Worm (Caenorhabditis elegans) whole organism, L2 larva: ENCODE results near the gene sax-7.

Source experiments
- C34F6.9 ChIP-seq: fragments of 150-350 bp; optimal IDR thresholded peaks from 2 replicates; lab custom pipeline; 2014; ENCODE audit warnings: missing biosample characterization, missing genetic modification characterization
- Y55F3AM.14 ChIP-seq: fragments of 200-800 bp; sonication (Bioruptor generic); optimal IDR thresholded peaks from 2 replicates; lab custom pipeline; 2018; ENCODE audit warnings: mild to moderate bottlenecking, missing genetic modification characterization, missing compliant biosample characterization
- ZK546.5 ChIP-seq: sonication (generic microtip); optimal IDR thresholded peaks from 2 replicates; lab custom pipeline; 2017; ENCODE audit warnings: missing biosample characterization, missing genetic modification characterization
- alr-1 ChIP-seq: fragments of 150-350 bp; optimal IDR thresholded peaks from 2 replicates; lab custom pipeline; 2014; ENCODE audit warnings: missing biosample characterization, missing genetic modification characterization
- aly-2 ChIP-seq: fragments of 150-350 bp; optimal IDR thresholded peaks from 2 replicates; lab custom pipeline; 2014; ENCODE audit warnings: missing biosample characterization, missing genetic modification characterization
- blmp-1 ChIP-seq: sonication (generic microtip); optimal IDR thresholded peaks from 2 replicates; lab custom pipeline; 2017; ENCODE audit warnings: missing genetic modification characterization, mild to moderate bottlenecking, missing compliant biosample characterization, antibody characterized with exemption, moderate library complexity; ENCODE audit not compliant: insufficient read depth
- ceh-16 ChIP-seq: fragments of 150-350 bp; optimal IDR thresholded peaks from 2 replicates; lab custom pipeline; 2014; ENCODE audit warnings: missing biosample characterization, missing genetic modification characterization
- ceh-82 ChIP-seq: fragments of 150-350 bp; optimal IDR thresholded peaks from 2 replicates; lab custom pipeline; 2014; ENCODE audit warnings: missing biosample characterization, missing genetic modification characterization
- crh-2 ChIP-seq: sonication (generic microtip); optimal IDR thresholded peaks from 2 replicates; lab custom pipeline; 2017; ENCODE audit warnings: missing biosample characterization, missing genetic modification characterization
- egl-27 ChIP-seq: sonication (generic microtip); optimal IDR thresholded peaks from 3 replicates; lab custom pipeline; 2017; ENCODE audit warnings: missing biosample characterization, missing genetic modification reagents, missing genetic modification characterization
- elt-1 ChIP-seq: fragments of 150-350 bp; optimal IDR thresholded peaks from 2 replicates; lab custom pipeline; 2014; ENCODE audit warnings: missing biosample characterization, missing genetic modification characterization
- elt-3 ChIP-seq: sonication (generic microtip); optimal IDR thresholded peaks from 2 replicates; lab custom pipeline; 2017; ENCODE audit warnings: missing biosample characterization, missing genetic modification characterization
- fos-1 ChIP-seq: fragments of 150-350 bp; optimal IDR thresholded peaks from 2 replicates; lab custom pipeline; 2014; ENCODE audit warnings: missing biosample characterization, missing genetic modification characterization
- gmeb-1 ChIP-seq: fragments of 150-350 bp; optimal IDR thresholded peaks from 2 replicates; lab custom pipeline; 2014; ENCODE audit warnings: missing biosample characterization, missing genetic modification characterization
- lin-11 ChIP-seq: fragments of 150-350 bp; sonication (generic microtip); optimal IDR thresholded peaks from 2 replicates; lab custom pipeline; 2014; ENCODE audit warnings: missing biosample characterization, missing genetic modification characterization, inconsistent platforms, mixed read lengths
- lin-39 ChIP-seq: fragments of 150-350 bp; optimal IDR thresholded peaks from 2 replicates; lab custom pipeline; 2014; ENCODE audit warnings: missing biosample characterization, missing genetic modification reagents, missing genetic modification characterization
- mab-5 ChIP-seq: fragments of 150-350 bp; optimal IDR thresholded peaks from 2 replicates; lab custom pipeline; 2014; ENCODE audit warnings: missing biosample characterization, missing genetic modification characterization
- mbf-1 ChIP-seq: sonication (generic microtip); optimal IDR thresholded peaks from 2 replicates; lab custom pipeline; 2017; ENCODE audit warnings: missing biosample characterization, missing genetic modification characterization
- mdl-1 ChIP-seq, 2 experiments: fragments of 150-350 bp in 1 of 2; sonication (generic microtip) in 1 of 2; optimal IDR thresholded peaks; 2 replicates each; lab custom pipeline; 2017; ENCODE audit warnings: missing biosample characterization in 2 of 2, missing genetic modification characterization in 2 of 2
- nhr-10 ChIP-seq: sonication (generic microtip); optimal IDR thresholded peaks from 2 replicates; lab custom pipeline; 2017; ENCODE audit warnings: missing biosample characterization, missing genetic modification characterization
- nhr-11 ChIP-seq: fragments of 150-350 bp; optimal IDR thresholded peaks from 2 replicates; lab custom pipeline; 2014; ENCODE audit warnings: missing biosample characterization, missing genetic modification characterization
- nhr-12 ChIP-seq: fragments of 150-350 bp; optimal IDR thresholded peaks from 2 replicates; lab custom pipeline; 2014; ENCODE audit warnings: missing biosample characterization, missing genetic modification characterization
- nhr-129 ChIP-seq: fragments of 150-350 bp; optimal IDR thresholded peaks from 2 replicates; lab custom pipeline; 2014; ENCODE audit warnings: missing biosample characterization, missing genetic modification characterization
- nhr-21 ChIP-seq: fragments of 150-350 bp; optimal IDR thresholded peaks from 2 replicates; lab custom pipeline; 2014; ENCODE audit warnings: missing biosample characterization, missing genetic modification characterization
- nhr-23 ChIP-seq: fragments of 150-350 bp; optimal IDR thresholded peaks from 2 replicates; lab custom pipeline; 2014; ENCODE audit warnings: missing biosample characterization, missing genetic modification reagents, missing genetic modification characterization
- nhr-25 ChIP-seq: fragments of 150-350 bp; sonication (generic microtip); optimal IDR thresholded peaks from 3 replicates; lab custom pipeline; 2014; ENCODE audit warnings: missing biosample characterization, missing genetic modification characterization
- nhr-6 ChIP-seq: fragments of 150-350 bp; optimal IDR thresholded peaks from 2 replicates; lab custom pipeline; 2014; ENCODE audit warnings: missing biosample characterization, missing genetic modification characterization
- nhr-77 ChIP-seq: fragments of 150-350 bp; optimal IDR thresholded peaks from 2 replicates; lab custom pipeline; 2014; ENCODE audit warnings: missing biosample characterization, missing genetic modification characterization
- peb-1 ChIP-seq: fragments of 150-350 bp; optimal IDR thresholded peaks from 2 replicates; lab custom pipeline; 2014; ENCODE audit warnings: missing biosample characterization, missing genetic modification characterization
- skn-1 ChIP-seq: sonication (generic microtip); optimal IDR thresholded peaks from 2 replicates; lab custom pipeline; 2017; ENCODE audit warnings: missing biosample characterization, missing genetic modification characterization
- sma-3 ChIP-seq: sonication (generic microtip); optimal IDR thresholded peaks from 2 replicates; lab custom pipeline; 2016; ENCODE audit warnings: missing genetic modification reagents, missing genetic modification characterization, missing compliant biosample characterization
- sma-9 ChIP-seq, 2 experiments: fragments of 150-350 bp in 1 of 2; sonication (generic microtip) in 1 of 2; optimal IDR thresholded peaks; 2 replicates each; lab custom pipeline; 2014 to 2016; ENCODE audit warnings: missing genetic modification characterization in 2 of 2, mild to moderate bottlenecking in 1 of 2, missing biosample characterization in 1 of 2, missing compliant biosample characterization in 1 of 2, missing genetic modification reagents in 1 of 2, moderate library complexity in 1 of 2
- snpc-4 ChIP-seq: fragments of 150-350 bp; optimal IDR thresholded peaks from 2 replicates; lab custom pipeline; 2014; ENCODE audit warnings: missing biosample characterization, missing genetic modification characterization
- unc-39 ChIP-seq: fragments of 150-350 bp; optimal IDR thresholded peaks from 2 replicates; lab custom pipeline; 2014; ENCODE audit warnings: missing biosample characterization, missing genetic modification characterization
- unc-55 ChIP-seq: fragments of 150-350 bp; sonication (generic microtip); optimal IDR thresholded peaks from 3 replicates; lab custom pipeline; 2014; ENCODE audit warnings: missing biosample characterization, missing genetic modification reagents, missing genetic modification characterization
- unc-62 ChIP-seq: fragments of 150-350 bp; optimal IDR thresholded peaks from 2 replicates; lab custom pipeline; 2014; ENCODE audit warnings: missing biosample characterization, missing genetic modification reagents, missing genetic modification characterization
- ztf-1 ChIP-seq: fragments of 200-800 bp; sonication (Bioruptor generic); conservative IDR thresholded peaks from 2 replicates; pipeline ENCODE4 v1.3.6; 2022; ENCODE audit warnings: missing genetic modification characterization, missing compliant biosample characterization
- ztf-11 ChIP-seq: sonication (generic microtip); optimal IDR thresholded peaks from 2 replicates; lab custom pipeline; 2017; ENCODE audit warnings: missing biosample characterization, missing genetic modification characterization
- ztf-4 ChIP-seq: fragments of 150-350 bp; optimal IDR thresholded peaks from 2 replicates; lab custom pipeline; 2014; ENCODE audit warnings: missing biosample characterization, missing genetic modification characterization

sax-7 gene

DNA sequence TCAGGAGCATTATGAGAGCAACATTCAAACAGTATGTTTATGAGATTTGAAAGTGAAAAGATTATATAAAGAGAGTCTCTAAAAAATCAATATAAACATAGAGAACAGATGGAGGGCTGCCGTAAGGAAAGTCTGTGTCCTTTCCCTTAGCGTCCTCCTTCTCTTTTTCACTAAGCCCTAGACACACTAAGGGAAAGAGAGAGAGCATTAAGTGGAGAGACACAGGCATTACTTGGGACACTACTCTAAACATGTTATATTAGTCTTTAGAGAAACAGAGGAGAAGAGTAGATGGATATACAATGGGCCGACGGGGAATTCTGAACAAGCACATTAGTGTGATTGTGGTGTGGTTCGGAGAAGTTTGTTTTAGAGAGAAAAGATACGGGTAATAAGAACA lies 33.9 kb downstream of the sax-7 start:
- TF ChIP-seq snpc-4 (tag; lab: Kevin White, UChicago) (no peak), nhr-129 (no peak), ztf-4 (no peak), nhr-11 (tag; lab: Kevin White, UChicago) (no peak), gmeb-1 (tag; lab: Kevin White, UChicago) (no peak), nhr-12 (tag; lab: Kevin White, UChicago) (no peak), sma-9 (GFP tag; optimal IDR thresholded peaks at IDR 0.05; lab: Kevin White, UChicago) (no peak), sma-9 (tag; optimal IDR thresholded peaks at IDR 0.05; lab: Kevin White, UChicago) (no peak), ztf-11 (tag; lab: Kevin White, UChicago) (no peak), egl-27 (no peak), mab-5 (no peak), mbf-1 (tag; lab: Kevin White, UChicago) (no peak), skn-1 (tag; lab: Kevin White, UChicago) (no peak), fos-1 (tag; lab: Kevin White, UChicago) (no peak), alr-1 (tag; lab: Kevin White, UChicago) (no peak), unc-55 (no peak), Y55F3AM.14 (GFP tag; lab: Kevin White, UChicago) (no peak), sma-3 (GFP tag; lab: Kevin White, UChicago) (no peak), ZK546.5 (tag; lab: Kevin White, UChicago) (no peak), nhr-21 (no peak), nhr-10 (tag; lab: Kevin White, UChicago) (no peak)

DNA sequence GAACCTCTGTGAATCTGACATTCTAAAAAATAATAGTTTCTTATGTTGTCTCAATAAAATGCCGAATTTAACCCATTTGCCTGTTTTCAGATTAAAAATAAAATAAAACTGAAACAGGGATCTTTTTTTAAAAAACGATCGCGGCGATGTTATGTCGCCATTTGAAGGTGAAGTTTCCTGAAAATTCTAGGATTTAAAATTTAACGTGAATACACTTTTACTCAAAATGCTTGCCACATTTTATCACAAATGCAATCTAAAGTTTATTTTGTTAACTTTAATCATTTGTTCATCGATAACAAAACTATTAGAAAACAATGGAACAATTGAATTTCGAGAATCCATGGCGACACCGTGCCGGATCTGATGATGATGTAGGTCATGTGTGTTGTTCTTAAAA lies 37.1 kb downstream of the sax-7 start, which contains the start of gene Y42H9AR.2:
Y42H9AR.2 (plus strand) TSS at position 301 of the 400 bp plus-strand sequence.
- TF ChIP-seq lin-11 (tag; lab: Kevin White, UChicago) (no peak), nhr-6 (tag; lab: Kevin White, UChicago) (no peak), ztf-11 (tag; lab: Kevin White, UChicago) (no peak), elt-1 (tag; lab: Kevin White, UChicago) (no peak), sma-9 (GFP tag; optimal IDR thresholded peaks at IDR 0.05; lab: Kevin White, UChicago) (no peak), sma-9 (tag; optimal IDR thresholded peaks at IDR 0.05; lab: Kevin White, UChicago) (no peak), nhr-77 (tag; lab: Kevin White, UChicago) (no peak), C34F6.9 (tag; lab: Kevin White, UChicago) (no peak), ceh-16 (no peak), nhr-129 (no peak), elt-3 (no peak), sma-3 (GFP tag; lab: Kevin White, UChicago) (no peak), nhr-23 (tag; lab: Kevin White, UChicago) (no peak), unc-55 (no peak), ceh-82 (tag; lab: Kevin White, UChicago) (no peak), unc-39 (tag; lab: Kevin White, UChicago) (no peak), ztf-1 (GFP tag; lab: Robert Waterston, UW) (no peak)

DNA sequence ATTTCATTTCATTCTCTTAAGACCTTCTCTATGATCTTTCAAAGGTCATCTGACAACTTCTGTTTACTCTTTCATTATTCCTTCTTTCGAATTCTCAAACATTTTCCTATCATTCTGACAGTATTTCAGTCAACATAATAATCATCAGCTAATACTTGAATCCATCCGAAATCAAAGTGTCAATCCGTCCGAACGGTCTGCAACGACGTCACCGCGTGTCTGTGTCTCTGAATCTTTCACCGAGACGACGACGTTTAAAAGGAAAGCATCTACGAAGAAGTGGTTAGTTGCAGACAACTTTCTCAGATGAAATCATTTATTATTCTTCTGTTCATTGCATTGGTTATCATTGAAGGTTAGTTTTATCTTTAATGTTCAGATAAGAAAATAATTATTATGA lies 39.8 kb downstream of the sax-7 start, which contains the start of gene Y42H9AR.5:
Y42H9AR.5 (plus strand) TSS at position 301 of the 400 bp plus-strand sequence.
- TF ChIP-seq fos-1 (tag; lab: Kevin White, UChicago): peak; percentile 42
- no peak for TF ChIP-seq crh-2 (tag; lab: Kevin White, UChicago)

DNA sequence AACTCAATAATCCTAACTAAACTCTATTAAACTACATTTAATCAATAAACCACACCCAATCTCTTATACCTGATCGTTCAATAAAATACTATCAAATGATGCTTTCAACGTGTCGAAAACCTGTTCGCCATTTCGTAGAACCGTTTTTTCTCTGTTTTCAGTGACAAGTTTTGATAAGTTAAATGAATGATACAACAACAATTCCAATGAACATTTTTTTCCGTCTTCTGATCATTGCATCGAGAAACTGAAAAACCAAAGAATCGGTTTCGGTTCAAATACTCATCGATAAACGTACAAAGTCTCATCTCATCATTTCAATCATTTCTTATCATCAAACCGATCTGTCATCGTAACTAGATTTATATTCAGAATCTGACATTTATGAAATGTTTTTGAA lies 40.7 kb downstream of the sax-7 start:
- peak; percentile 14 for TF ChIP-seq sma-3 (GFP tag; lab: Kevin White, UChicago)
- TF ChIP-seq unc-62 (GFP tag; lab: Kevin White, UChicago): no peak
- no peak for TF ChIP-seq ceh-82 (tag; lab: Kevin White, UChicago)
- no peak for TF ChIP-seq aly-2 (tag; lab: Kevin White, UChicago)
- TF ChIP-seq sma-9 (GFP tag; optimal IDR thresholded peaks at IDR 0.05; lab: Kevin White, UChicago): peak; percentile 66
- TF ChIP-seq sma-9 (tag; optimal IDR thresholded peaks at IDR 0.05; lab: Kevin White, UChicago): no peak
- no peak for TF ChIP-seq elt-1 (tag; lab: Kevin White, UChicago)
- TF ChIP-seq blmp-1 (tag; lab: Kevin White, UChicago): no peak
- TF ChIP-seq ztf-1 (GFP tag; lab: Robert Waterston, UW): no peak
- TF ChIP-seq nhr-21: peak; percentile 45
- no peak for TF ChIP-seq ztf-4
- peak; percentile 3 for TF ChIP-seq crh-2 (tag; lab: Kevin White, UChicago)
- TF ChIP-seq elt-3: no peak
- TF ChIP-seq nhr-25 (tag; lab: Kevin White, UChicago): peak; percentile 37
- TF ChIP-seq ztf-11 (tag; lab: Kevin White, UChicago): no peak
- no peak for TF ChIP-seq nhr-11 (tag; lab: Kevin White, UChicago)
- no peak for TF ChIP-seq lin-39
- TF ChIP-seq mdl-1 (tag; optimal IDR thresholded peaks at IDR 0.05; lab: Kevin White, UChicago): no peak
- no peak for TF ChIP-seq peb-1 (tag; lab: Kevin White, UChicago)
